Fruit fly (Drosophila melanogaster) whole organism, embryonic: Measurements from ENCODE around the gene CG17450.

Experiments
- ATbp ChIP-seq: fragments of 200-800 bp; sonication (Bioruptor generic); optimal IDR thresholded peaks from 2 replicates; lab custom pipeline; 2017; ENCODE audit warnings: missing biosample characterization, mild to moderate bottlenecking, missing genetic modification characterization, missing genetic modification reagents
- Atf-2 ChIP-seq: fragments of 200-800 bp; sonication (Bioruptor generic); optimal IDR thresholded peaks from 2 replicates; lab custom pipeline; 2016; ENCODE audit warnings: missing biosample characterization, missing genetic modification characterization
- CG10366 ChIP-seq: fragments of 200-800 bp; sonication (Bioruptor generic); IDR thresholded peaks from 2 replicates; pipeline ENCODE4 v1.3.6; 2022; ENCODE audit warnings: missing biosample characterization, missing genetic modification characterization
- CG11398 ChIP-seq: fragments of 200-800 bp; sonication (Bioruptor generic); optimal IDR thresholded peaks from 2 replicates; lab custom pipeline; 2016; ENCODE audit warnings: missing biosample characterization, missing genetic modification characterization
- CG12769 ChIP-seq: fragments of 200-800 bp; sonication (Bioruptor generic); optimal IDR thresholded peaks from 2 replicates; lab custom pipeline; 2019; ENCODE audit warnings: missing biosample characterization, mild to moderate bottlenecking, missing genetic modification characterization, moderate library complexity
- CG13123 ChIP-seq: fragments of 200-800 bp; sonication (Bioruptor generic); optimal IDR thresholded peaks from 2 replicates; lab custom pipeline; 2016; ENCODE audit warnings: missing biosample characterization, missing genetic modification characterization
- CG14441 ChIP-seq: fragments of 200-800 bp; sonication (Bioruptor generic); IDR thresholded peaks from 2 replicates; pipeline ENCODE4 v1.3.6; 2022; ENCODE audit warnings: missing biosample characterization, missing genetic modification characterization
- CG14965 ChIP-seq: fragments of 200-800 bp; sonication (Bioruptor generic); optimal IDR thresholded peaks from 2 replicates; lab custom pipeline; 2016; ENCODE audit warnings: missing biosample characterization, missing genetic modification characterization, borderline replicate concordance
- CG1647 ChIP-seq: fragments of 200-800 bp; sonication (Bioruptor generic); optimal IDR thresholded peaks from 3 replicates; lab custom pipeline; 2016; ENCODE audit warnings: missing biosample characterization, missing genetic modification characterization
- CG17186 ChIP-seq: fragments of 200-800 bp; sonication (Bioruptor generic); optimal IDR thresholded peaks from 3 replicates; lab custom pipeline; 2017; ENCODE audit warnings: missing biosample characterization, missing genetic modification reagents, missing genetic modification characterization
- CG1792 ChIP-seq: fragments of 200-800 bp; sonication (Bioruptor generic); optimal IDR thresholded peaks from 2 replicates; lab custom pipeline; 2016; ENCODE audit warnings: missing biosample characterization, missing genetic modification characterization
- CG18262 ChIP-seq: fragments of 200-800 bp; optimal IDR thresholded peaks from 3 replicates; lab custom pipeline; 2019; ENCODE audit warnings: missing biosample characterization, mild to moderate bottlenecking, missing genetic modification characterization, moderate library complexity
- CG1832 ChIP-seq: fragments of 200-800 bp; sonication (Bioruptor generic); optimal IDR thresholded peaks from 2 replicates; lab custom pipeline; 2017; ENCODE audit warnings: missing biosample characterization, mild to moderate bottlenecking, missing genetic modification characterization, inconsistent platforms
- CG2120 ChIP-seq: fragments of 200-800 bp; sonication (Bioruptor generic); optimal IDR thresholded peaks from 3 replicates; lab custom pipeline; 2016; ENCODE audit warnings: missing biosample characterization, missing genetic modification characterization
- CG2712 ChIP-seq: fragments of 200-800 bp; optimal IDR thresholded peaks from 3 replicates; lab custom pipeline; 2019; ENCODE audit warnings: missing biosample characterization, mild to moderate bottlenecking, missing genetic modification characterization, moderate library complexity
- CG3065 ChIP-seq: fragments of 200-800 bp; sonication (Bioruptor generic); optimal IDR thresholded peaks from 2 replicates; lab custom pipeline; 2016; ENCODE audit warnings: missing biosample characterization, missing genetic modification characterization
- CG31365 ChIP-seq: fragments of 200-800 bp; sonication (Bioruptor generic); optimal IDR thresholded peaks from 2 replicates; lab custom pipeline; 2018; ENCODE audit warnings: missing biosample characterization, mild to moderate bottlenecking, missing genetic modification characterization
- CG32772 ChIP-seq: fragments of 200-800 bp; sonication (Bioruptor generic); IDR thresholded peaks from 2 replicates; pipeline ENCODE4 v1.3.6; 2022; ENCODE audit warnings: missing biosample characterization, missing genetic modification characterization
- CG34224 ChIP-seq: fragments of 200-800 bp; sonication (Bioruptor generic); IDR thresholded peaks from 3 replicates; pipeline ENCODE4 v1.3.6; 2022; ENCODE audit warnings: missing biosample characterization, missing genetic modification characterization; ENCODE audit not compliant: partially characterized antibody
- CG34376 ChIP-seq: fragments of 200-800 bp; sonication (Bioruptor generic); optimal IDR thresholded peaks from 2 replicates; lab custom pipeline; 2018; ENCODE audit warnings: missing biosample characterization, mild to moderate bottlenecking, missing genetic modification characterization
- CG3838 ChIP-seq: fragments of 200-800 bp; sonication (Bioruptor generic); optimal IDR thresholded peaks from 3 replicates; lab custom pipeline; 2016; ENCODE audit warnings: missing biosample characterization, missing genetic modification characterization
- CG4730 ChIP-seq: fragments of 200-800 bp; sonication (Bioruptor generic); IDR thresholded peaks from 2 replicates; pipeline ENCODE4 v1.3.6; 2022; ENCODE audit warnings: missing biosample characterization, missing genetic modification characterization
- CG7556 ChIP-seq: fragments of 200-800 bp; sonication (Bioruptor generic); optimal IDR thresholded peaks from 2 replicates; lab custom pipeline; 2017; ENCODE audit warnings: missing biosample characterization, mild to moderate bottlenecking, missing genetic modification characterization
- Chrac-16 ChIP-seq: fragments of 200-800 bp; sonication (Bioruptor generic); optimal IDR thresholded peaks from 3 replicates; lab custom pipeline; 2016; ENCODE audit warnings: missing biosample characterization, missing genetic modification characterization
- Dip2 ChIP-seq: fragments of 200-800 bp; sonication (Bioruptor generic); IDR thresholded peaks from 2 replicates; pipeline ENCODE4 v1.3.6; 2022; ENCODE audit warnings: missing biosample characterization, missing genetic modification characterization
- Dip3 ChIP-seq: fragments of 200-800 bp; sonication (Bioruptor generic); optimal IDR thresholded peaks from 3 replicates; lab custom pipeline; 2016; ENCODE audit warnings: missing biosample characterization, missing genetic modification characterization
- Fer1 ChIP-seq: fragments of 200-800 bp; sonication (Bioruptor generic); optimal IDR thresholded peaks from 2 replicates; lab custom pipeline; 2017; ENCODE audit warnings: missing biosample characterization, mild to moderate bottlenecking, missing genetic modification characterization
- Hand ChIP-seq: fragments of 200-800 bp; sonication (Bioruptor generic); optimal IDR thresholded peaks from 2 replicates; lab custom pipeline; 2017; ENCODE audit warnings: mild to moderate bottlenecking, missing biosample characterization, missing genetic modification reagents, missing genetic modification characterization
- HmgD ChIP-seq: fragments of 200-800 bp; sonication (Bioruptor generic); optimal IDR thresholded peaks from 3 replicates; lab custom pipeline; 2016; ENCODE audit warnings: missing biosample characterization, missing genetic modification characterization
- Hr39 ChIP-seq: fragments of >200 bp; optimal IDR thresholded peaks from 2 replicates; lab custom pipeline; 2017
- NC2β ChIP-seq: fragments of 200-800 bp; sonication (Bioruptor generic); optimal IDR thresholded peaks from 2 replicates; lab custom pipeline; 2016; ENCODE audit warnings: missing biosample characterization, missing genetic modification characterization
- Optix ChIP-seq: fragments of 200-800 bp; sonication (Bioruptor generic); IDR thresholded peaks from 3 replicates; pipeline ENCODE4 v1.3.6; 2022; ENCODE audit warnings: missing biosample characterization, missing genetic modification characterization
- Sry-β ChIP-seq: fragments of 200-800 bp; sonication (Bioruptor generic); optimal IDR thresholded peaks from 2 replicates; lab custom pipeline; 2018; ENCODE audit warnings: missing biosample characterization, mild to moderate bottlenecking, missing genetic modification characterization, moderate library complexity
- Ssrp ChIP-seq: fragments of 200-800 bp; sonication (Bioruptor generic); optimal IDR thresholded peaks from 2 replicates; lab custom pipeline; 2018; ENCODE audit warnings: missing biosample characterization, mild to moderate bottlenecking, missing genetic modification characterization, moderate library complexity
- caup ChIP-seq: fragments of 200-800 bp; sonication (Bioruptor generic); optimal IDR thresholded peaks from 3 replicates; lab custom pipeline; 2017; ENCODE audit warnings: missing biosample characterization, mild to moderate bottlenecking, missing genetic modification characterization, moderate library complexity; ENCODE audit not compliant: severe bottlenecking
- chinmo ChIP-seq: fragments of 200-800 bp; sonication (Bioruptor generic); IDR thresholded peaks from 4 replicates; pipeline ENCODE4 v1.3.6; 2022; ENCODE audit warnings: missing biosample characterization, missing genetic modification characterization; ENCODE audit not compliant: partially characterized antibody
- croc ChIP-seq: fragments of 200-800 bp; sonication (Bioruptor generic); conservative IDR thresholded peaks from 3 replicates; pipeline ENCODE4 v1.3.6; 2022; ENCODE audit warnings: missing biosample characterization, missing genetic modification characterization
- dm ChIP-seq: fragments of 200-800 bp; sonication (Bioruptor generic); optimal IDR thresholded peaks from 3 replicates; lab custom pipeline; 2016; ENCODE audit warnings: missing biosample characterization, missing genetic modification characterization
- dmrt99B ChIP-seq: fragments of 200-800 bp; sonication (Bioruptor generic); optimal IDR thresholded peaks from 2 replicates; lab custom pipeline; 2018; ENCODE audit warnings: missing biosample characterization, mild to moderate bottlenecking, missing genetic modification characterization, moderate library complexity
- ems ChIP-seq: fragments of 200-800 bp; sonication (Bioruptor generic); optimal IDR thresholded peaks from 3 replicates; lab custom pipeline; 2016; ENCODE audit warnings: missing biosample characterization, missing genetic modification characterization
- eve ChIP-seq, 2 experiments: fragments of >200 bp; optimal IDR thresholded peaks; 2 replicates each; lab custom pipeline; 2017; ENCODE audit warnings: missing biosample characterization in 2 of 2, missing genetic modification characterization in 2 of 2
- eyg ChIP-seq: fragments of 200-800 bp; sonication (Bioruptor generic); optimal IDR thresholded peaks from 3 replicates; lab custom pipeline; 2016; ENCODE audit warnings: missing biosample characterization, missing genetic modification characterization
- klu ChIP-seq: fragments of 200-800 bp; sonication (Bioruptor generic); IDR thresholded peaks from 2 replicates; pipeline ENCODE4 v1.3.6; 2022; ENCODE audit warnings: missing biosample characterization, missing genetic modification characterization
- onecut ChIP-seq: fragments of 200-800 bp; sonication (Bioruptor generic); IDR thresholded peaks from 2 replicates; pipeline ENCODE4 v1.3.6; 2022; ENCODE audit warnings: missing biosample characterization, missing genetic modification characterization
- psq ChIP-seq: fragments of 200-800 bp; sonication (Bioruptor generic); optimal IDR thresholded peaks from 2 replicates; lab custom pipeline; 2017; ENCODE audit warnings: missing biosample characterization, missing genetic modification characterization
- sc ChIP-seq, 3 experiments: fragments of >200 bp in 2 of 3; fragments of 200-800 bp in 1 of 3; sonication (Bioruptor generic) in 1 of 3; optimal IDR thresholded peaks; 2 replicates in 2 of 3; 3 replicates in 1 of 3; lab custom pipeline; 2017; ENCODE audit warnings: mild to moderate bottlenecking in 1 of 3, missing biosample characterization in 1 of 3, missing genetic modification characterization in 1 of 3, missing genetic modification reagents in 1 of 3
- sima ChIP-seq: fragments of 200-800 bp; sonication (Bioruptor generic); optimal IDR thresholded peaks from 2 replicates; lab custom pipeline; 2016; ENCODE audit warnings: missing biosample characterization, missing genetic modification characterization
- slp2 ChIP-seq: fragments of 200-800 bp; sonication (Bioruptor generic); optimal IDR thresholded peaks from 2 replicates; lab custom pipeline; 2016; ENCODE audit warnings: missing biosample characterization, missing genetic modification characterization
- sr ChIP-seq: fragments of 200-800 bp; sonication (Bioruptor generic); IDR thresholded peaks from 3 replicates; pipeline ENCODE4 v1.3.6; 2022; ENCODE audit warnings: missing biosample characterization, missing genetic modification characterization
- wek ChIP-seq: fragments of 200-800 bp; sonication (Bioruptor generic); optimal IDR thresholded peaks from 3 replicates; lab custom pipeline; 2018; ENCODE audit warnings: missing biosample characterization, mild to moderate bottlenecking, missing genetic modification characterization, moderate library complexity
- zf30C ChIP-seq: fragments of 200-800 bp; sonication (Bioruptor generic); optimal IDR thresholded peaks from 3 replicates; lab custom pipeline; 2018; ENCODE audit warnings: missing biosample characterization, mild to moderate bottlenecking, missing genetic modification characterization

The CG17450 gene

DNA sequence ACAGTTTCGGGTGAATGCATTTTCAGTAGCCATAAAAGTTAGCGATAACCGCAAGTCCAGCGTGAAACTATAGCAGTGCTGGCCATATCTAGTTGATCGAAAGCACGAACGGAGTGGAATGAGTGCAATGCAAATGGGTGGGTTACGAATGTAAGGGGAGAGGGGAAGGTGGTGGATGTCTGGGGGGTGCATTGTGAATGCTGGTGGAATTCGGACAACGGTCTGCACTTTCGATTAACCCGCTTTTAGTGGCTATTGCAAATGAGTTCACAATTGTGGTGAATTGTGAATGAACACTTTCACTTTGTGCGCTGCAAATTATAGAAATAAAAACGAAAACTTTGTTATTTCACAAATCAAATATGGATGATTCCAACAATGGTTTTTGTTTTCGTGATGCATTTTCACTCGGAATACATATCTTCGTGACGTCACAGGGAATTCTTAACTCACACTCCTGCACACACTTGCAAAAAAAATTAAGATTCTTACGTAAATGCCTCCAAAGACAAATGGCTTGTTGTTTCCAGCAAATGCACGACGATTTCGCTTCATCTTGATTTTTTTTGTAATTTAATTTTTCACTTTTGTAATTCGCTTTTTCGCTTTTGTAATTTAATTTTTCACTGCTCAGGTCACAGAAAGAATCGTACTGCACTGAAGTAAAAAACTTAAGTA is 20.9 kb upstream of the CG17450 start, which contains the start of gene DIP1 (continued):
- TF ChIP-seq Atf-2 (GFP tag; lab: Kevin White, UChicago) (no peak), croc (GFP tag; lab: Robert Waterston, UW) (no peak), sima (GFP tag; lab: Kevin White, UChicago) (no peak), CG34376 (GFP tag; lab: Kevin White, UChicago) (no peak), CG7556 (GFP tag; lab: Kevin White, UChicago) (peak; percentile 30), sr (GFP tag; lab: Robert Waterston, UW) (no peak), CG2712 (tag; lab: Kevin White, UChicago) (peak; percentile 72), slp2 (GFP tag; lab: Kevin White, UChicago) (no peak), sc (optimal IDR thresholded peaks at IDR 0.05; lab: Kevin White, UChicago) (no peak), sc (GFP tag; optimal IDR thresholded peaks at IDR 0.05; lab: Kevin White, UChicago) (no peak), CG1832 (GFP tag; lab: Kevin White, UChicago) (no peak), CG1792 (GFP tag; lab: Kevin White, UChicago) (no peak), CG11398 (no peak), CG2120 (peak; percentile 2), CG14965 (no peak), HmgD (no peak), CG3838 (no peak), CG13123 (GFP tag; lab: Kevin White, UChicago) (no peak), chinmo (GFP tag; lab: Robert Waterston, UW) (0 out of 4 replicates have a peak, but pooled peaks have one; percentile 60), CG14441 (GFP tag; lab: Robert Waterston, UW) (no peak), ems (no peak), CG31365 (tag; lab: Kevin White, UChicago) (no peak), CG3065 (no peak), Ssrp (tag; lab: Kevin White, UChicago) (no peak), CG1647 (GFP tag; lab: Kevin White, UChicago) (no peak), caup (no peak), eve (GFP tag; optimal IDR thresholded peaks at IDR 0.05; lab: Kevin White, UChicago) (no peak), CG34224 (no peak), CG10366 (GFP tag; lab: Robert Waterston, UW) (no peak), Hr39 (lab: Kevin White, UChicago) (no peak), CG12769 (peak; percentile 15), CG4730 (GFP tag; lab: Robert Waterston, UW) (no peak), psq (GFP tag; lab: Kevin White, UChicago) (no peak), onecut (GFP tag; lab: Robert Waterston, UW) (no peak), Chrac-16 (GFP tag; lab: Kevin White, UChicago) (no peak), Optix (GFP tag; lab: Robert Waterston, UW) (no peak), CG17186 (GFP tag; lab: Kevin White, UChicago) (no peak), wek (no peak), Fer1 (GFP tag; lab: Kevin White, UChicago) (peak; percentile 9), NC2β (GFP tag; lab: Kevin White, UChicago) (no peak), dmrt99B (peak; percentile 10), zf30C (GFP tag; lab: Kevin White, UChicago) (peak; percentile 52), ATbp (GFP tag; lab: Kevin White, UChicago) (peak; percentile 35), Dip3 (GFP tag; lab: Kevin White, UChicago) (no peak), Dip2 (GFP tag; lab: Robert Waterston, UW) (no peak), dm (GFP tag; lab: Kevin White, UChicago) (no peak), klu (GFP tag; lab: Robert Waterston, UW) (no peak), CG32772 (GFP tag; lab: Robert Waterston, UW) (no peak), Hand (GFP tag; lab: Kevin White, UChicago) (no peak), CG18262 (peak; percentile 16), Sry-β (GFP tag; lab: Kevin White, UChicago) (no peak), eyg (GFP tag; lab: Kevin White, UChicago) (no peak)
